Worm (Caenorhabditis elegans): ENCODE results near the gene str-165.
A peak's percentile ranks its signal among the peaks of the same experiment; 100 is the strongest.

str-165 gene

DNA sequence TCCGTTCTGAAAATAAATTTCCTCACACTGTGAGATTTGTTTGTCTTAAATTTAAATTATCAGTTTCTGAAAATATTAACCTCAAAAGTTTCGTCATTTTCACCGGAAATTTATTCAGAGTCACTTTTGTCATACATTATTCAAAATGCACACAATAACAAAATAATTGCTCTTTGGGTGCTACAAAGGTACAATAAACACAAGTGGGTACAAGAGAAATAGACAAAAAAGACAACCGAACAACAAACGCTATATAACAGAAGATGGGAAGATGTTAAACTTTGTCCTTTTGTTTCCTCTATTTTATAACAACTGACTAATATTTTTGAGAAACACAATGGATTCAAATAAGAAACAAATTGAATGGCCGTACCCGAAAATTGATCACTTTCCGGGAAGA is 38.6 kb downstream of the str-165 start:
- TF ChIP-seq peb-1 (tag; optimal IDR thresholded peaks at IDR 0.05) (no peak), nhr-11 (tag; optimal IDR thresholded peaks at IDR 0.05) (peak; percentile 46)

DNA sequence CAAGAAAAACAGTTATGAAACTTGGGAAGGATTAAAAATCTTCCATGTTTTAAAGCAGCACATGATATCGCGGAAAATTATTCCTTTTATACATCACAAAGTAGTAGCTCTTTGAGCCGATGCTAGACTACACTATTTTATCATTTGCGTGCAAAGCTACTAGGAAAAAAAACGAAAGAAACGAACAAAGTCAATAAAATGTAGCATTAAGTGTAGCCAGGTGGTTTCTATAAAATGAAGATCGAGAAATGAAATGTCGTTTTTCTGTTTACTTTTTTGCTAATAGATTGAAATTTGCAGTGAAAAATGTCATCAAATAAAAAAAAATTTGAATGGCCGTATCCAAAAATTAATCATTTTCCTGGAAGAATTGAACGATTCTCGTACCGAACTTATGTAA is 42.0 kb downstream of the str-165 start, which contains the start of gene cpt-5:
TSS of gene cpt-5 (plus strand) at position 301 of the 400 bp plus-strand sequence.
- TF ChIP-seq skn-1 (tag; optimal IDR thresholded peaks at IDR 0.05): no peak
- TF ChIP-seq sma-9 (GFP tag; optimal IDR thresholded peaks at IDR 0.05): no peak
- TF ChIP-seq sma-9 (tag; optimal IDR thresholded peaks at IDR 0.05): no peak
- no peak for TF ChIP-seq aly-2 (tag; optimal IDR thresholded peaks at IDR 0.05)
- no peak for TF ChIP-seq alr-1 (tag; optimal IDR thresholded peaks at IDR 0.05)
- TF ChIP-seq elt-3 (tag; optimal IDR thresholded peaks at IDR 0.05): no peak
- no peak for TF ChIP-seq nhr-77 (tag; optimal IDR thresholded peaks at IDR 0.05)
- no peak for TF ChIP-seq mab-5 (tag; optimal IDR thresholded peaks at IDR 0.05)
- no peak for TF ChIP-seq nhr-6 (tag; optimal IDR thresholded peaks at IDR 0.05)
- no peak for TF ChIP-seq zag-1 (tag; optimal IDR thresholded peaks at IDR 0.05)
- TF ChIP-seq dmd-4 (tag; optimal IDR thresholded peaks at IDR 0.05): no peak
- TF ChIP-seq ceh-16 (tag; optimal IDR thresholded peaks at IDR 0.05): no peak

ce11 chrV:13873323-13873722 is 42.4 kb downstream of the str-165 start:
- TF ChIP-seq nhr-21 (tag; optimal IDR thresholded peaks at IDR 0.05) (no peak), nhr-12 (tag; optimal IDR thresholded peaks at IDR 0.05) (no peak), aly-2 (tag; optimal IDR thresholded peaks at IDR 0.05) (no peak), unc-39 (tag; optimal IDR thresholded peaks at IDR 0.05) (no peak), mbf-1 (tag; optimal IDR thresholded peaks at IDR 0.05) (no peak), skn-1 (tag; optimal IDR thresholded peaks at IDR 0.05) (no peak), ztf-11 (tag; optimal IDR thresholded peaks at IDR 0.05) (no peak)

DNA sequence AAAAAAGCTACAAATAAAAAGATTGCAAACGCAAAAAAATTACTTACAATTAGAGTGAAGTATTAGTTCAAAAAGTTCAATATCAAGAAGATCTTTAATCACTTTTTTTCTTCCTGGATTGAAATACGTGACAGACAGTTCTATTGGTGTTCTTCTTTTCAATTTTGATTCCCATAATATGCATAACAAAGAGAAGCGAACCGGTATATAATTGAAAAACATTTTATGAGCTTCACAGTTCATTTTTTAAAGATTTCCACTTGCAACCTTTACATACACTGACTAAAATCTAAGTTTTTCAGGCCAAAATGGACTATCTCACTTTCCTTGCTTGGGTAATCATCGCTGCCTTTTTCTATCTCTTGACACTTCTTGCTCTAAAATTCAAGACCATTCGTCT is 45.6 kb downstream of the str-165 start, which contains the start of gene T22G5.1:
TSS of gene T22G5.1 (plus strand) at position 301 of the 400 bp plus-strand sequence.
- TF ChIP-seq ztf-1 (GFP tag; conservative IDR thresholded peaks at IDR 0.05): no peak
- no peak for TF ChIP-seq ztf-11 (tag; optimal IDR thresholded peaks at IDR 0.05)
- no peak for TF ChIP-seq egl-27 (tag; optimal IDR thresholded peaks at IDR 0.05)
- TF ChIP-seq zag-1 (tag; optimal IDR thresholded peaks at IDR 0.05): no peak
- no peak for TF ChIP-seq nhr-11 (tag; optimal IDR thresholded peaks at IDR 0.05)
- no peak for TF ChIP-seq nhr-10 (tag; optimal IDR thresholded peaks at IDR 0.05)
- TF ChIP-seq lin-39 (tag; optimal IDR thresholded peaks at IDR 0.05): no peak
- TF ChIP-seq ceh-82 (tag; optimal IDR thresholded peaks at IDR 0.05): no peak
- TF ChIP-seq sem-4 (tag; optimal IDR thresholded peaks at IDR 0.05): no peak
- no peak for TF ChIP-seq crh-2 (tag; optimal IDR thresholded peaks at IDR 0.05)
- TF ChIP-seq ZK546.5 (tag; optimal IDR thresholded peaks at IDR 0.05): no peak
- TF ChIP-seq mab-5 (tag; optimal IDR thresholded peaks at IDR 0.05): no peak
- no peak for TF ChIP-seq unc-55 (GFP tag; optimal IDR thresholded peaks at IDR 0.05)
- no peak for TF ChIP-seq elt-1 (tag; optimal IDR thresholded peaks at IDR 0.05)

DNA sequence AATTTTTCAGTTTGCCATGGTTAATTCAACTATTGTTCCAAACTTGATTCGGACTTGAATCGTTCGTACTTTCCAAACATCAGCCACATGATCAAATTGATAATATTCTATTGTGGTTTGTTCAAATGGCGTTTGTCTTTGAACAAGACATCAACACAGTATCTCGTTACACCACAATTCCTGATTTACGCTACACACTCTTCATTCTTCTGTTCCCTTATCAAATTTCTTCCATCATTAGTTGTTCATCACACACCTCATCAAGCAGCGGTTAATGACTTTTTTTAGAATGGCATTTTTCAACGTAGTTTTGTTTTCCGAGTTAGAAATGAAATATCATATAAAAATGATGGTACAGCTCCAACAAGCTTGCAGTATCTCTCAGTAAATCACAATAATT is 47.3 kb downstream of the str-165 start:
- TF ChIP-seq elt-3 (tag; optimal IDR thresholded peaks at IDR 0.05) (no peak), sma-9 (GFP tag; optimal IDR thresholded peaks at IDR 0.05) (peak; percentile 71), sma-9 (tag; optimal IDR thresholded peaks at IDR 0.05) (no peak), nhr-23 (tag; optimal IDR thresholded peaks at IDR 0.05) (no peak), nhr-25 (tag; optimal IDR thresholded peaks at IDR 0.05) (peak; percentile 30), unc-39 (tag; optimal IDR thresholded peaks at IDR 0.05) (no peak), nhr-77 (tag; optimal IDR thresholded peaks at IDR 0.05) (no peak), nhr-12 (tag; optimal IDR thresholded peaks at IDR 0.05) (no peak), fos-1 (tag; optimal IDR thresholded peaks at IDR 0.05) (peak; percentile 63), sma-3 (GFP tag; optimal IDR thresholded peaks at IDR 0.05) (peak; percentile 25), nhr-21 (tag; optimal IDR thresholded peaks at IDR 0.05) (no peak), lin-39 (tag; optimal IDR thresholded peaks at IDR 0.05) (no peak), crh-2 (tag; optimal IDR thresholded peaks at IDR 0.05) (peak; percentile 37), gmeb-1 (tag; optimal IDR thresholded peaks at IDR 0.05) (peak; percentile 7), ztf-4 (tag; optimal IDR thresholded peaks at IDR 0.05) (no peak), R02D3.7 (tag; optimal IDR thresholded peaks at IDR 0.05) (no peak)

Data from whole organism, L2 larva.